Fruit fly (Drosophila melanogaster) whole organism, embryonic: ENCODE results near the gene GXIVsPLA2.

ENCODE experiments used
- Adf1 ChIP-seq: fragments of 200-800 bp; sonication (Bioruptor generic); IDR thresholded peaks from 2 replicates; pipeline ENCODE4 v1.3.6; 2022; ENCODE audit warnings: missing biosample characterization, missing genetic modification characterization
- Atf3 ChIP-seq: fragments of 200-800 bp; sonication (Bioruptor generic); optimal IDR thresholded peaks from 3 replicates; lab custom pipeline; 2016; ENCODE audit warnings: missing biosample characterization, missing genetic modification characterization
- Awh ChIP-seq: fragments of 200-800 bp; sonication (Bioruptor generic); IDR thresholded peaks from 2 replicates; pipeline ENCODE4, ENCODE4 v1.3.6; 2022; ENCODE audit warnings: missing biosample characterization, missing genetic modification characterization
- BtbVII ChIP-seq: fragments of 200-800 bp; sonication (Bioruptor generic); optimal IDR thresholded peaks from 3 replicates; lab custom pipeline; 2017; ENCODE audit warnings: missing biosample characterization, mild to moderate bottlenecking, missing genetic modification characterization
- CG11723 ChIP-seq: fragments of 200-800 bp; sonication (Bioruptor generic); optimal IDR thresholded peaks from 2 replicates; lab custom pipeline; 2017; ENCODE audit warnings: missing biosample characterization, mild to moderate bottlenecking, missing genetic modification characterization
- CG14050 ChIP-seq: fragments of 200-800 bp; sonication (Bioruptor generic); IDR thresholded peaks from 3 replicates; pipeline ENCODE4 v1.3.6; 2022; ENCODE audit warnings: missing biosample characterization, missing genetic modification characterization
- CG16813 ChIP-seq: fragments of 200-800 bp; sonication (Bioruptor generic); IDR thresholded peaks from 3 replicates; pipeline ENCODE4 v1.3.6; 2022; ENCODE audit warnings: missing biosample characterization, missing genetic modification characterization; ENCODE audit not compliant: partially characterized antibody
- CG17359 ChIP-seq: fragments of 200-800 bp; sonication (Bioruptor generic); optimal IDR thresholded peaks from 3 replicates; lab custom pipeline; 2018; ENCODE audit warnings: missing biosample characterization, mild to moderate bottlenecking, missing genetic modification characterization, moderate library complexity
- CG18262 ChIP-seq: fragments of 200-800 bp; optimal IDR thresholded peaks from 3 replicates; lab custom pipeline; 2019; ENCODE audit warnings: missing biosample characterization, mild to moderate bottlenecking, missing genetic modification characterization, moderate library complexity
- CG2712 ChIP-seq: fragments of 200-800 bp; optimal IDR thresholded peaks from 3 replicates; lab custom pipeline; 2019; ENCODE audit warnings: missing biosample characterization, mild to moderate bottlenecking, missing genetic modification characterization, moderate library complexity
- CG34224 ChIP-seq: fragments of 200-800 bp; sonication (Bioruptor generic); IDR thresholded peaks from 3 replicates; pipeline ENCODE4 v1.3.6; 2022; ENCODE audit warnings: missing biosample characterization, missing genetic modification characterization; ENCODE audit not compliant: partially characterized antibody
- CG43689 ChIP-seq: fragments of 200-800 bp; sonication (Bioruptor generic); IDR thresholded peaks from 2 replicates; pipeline ENCODE4 v1.3.6; 2022; ENCODE audit warnings: missing biosample characterization, missing genetic modification characterization
- CG4707 ChIP-seq: fragments of 200-800 bp; sonication (Bioruptor generic); optimal IDR thresholded peaks from 2 replicates; lab custom pipeline; 2018; ENCODE audit warnings: missing biosample characterization, mild to moderate bottlenecking, missing genetic modification characterization, moderate library complexity
- CG6791 ChIP-seq: fragments of 200-800 bp; sonication (Bioruptor generic); IDR thresholded peaks from 3 replicates; pipeline ENCODE4 v1.3.6; 2022; ENCODE audit warnings: missing biosample characterization, missing genetic modification characterization; ENCODE audit not compliant: partially characterized antibody
- CG8924 ChIP-seq: fragments of 200-800 bp; optimal IDR thresholded peaks from 3 replicates; lab custom pipeline; 2019; ENCODE audit warnings: missing biosample characterization, mild to moderate bottlenecking, missing genetic modification characterization, moderate library complexity
- CG9437 ChIP-seq: fragments of 200-800 bp; sonication (Bioruptor generic); optimal IDR thresholded peaks from 2 replicates; lab custom pipeline; 2018; ENCODE audit warnings: missing biosample characterization, mild to moderate bottlenecking, missing genetic modification characterization
- CG9609 ChIP-seq: fragments of 200-800 bp; sonication (Bioruptor generic); optimal IDR thresholded peaks from 3 replicates; lab custom pipeline; 2016; ENCODE audit warnings: missing biosample characterization, missing genetic modification characterization
- CG9876 ChIP-seq: fragments of 200-800 bp; sonication (Bioruptor generic); optimal IDR thresholded peaks from 2 replicates; lab custom pipeline; 2016; ENCODE audit warnings: missing biosample characterization, missing genetic modification characterization
- Chrac-16 ChIP-seq: fragments of 200-800 bp; sonication (Bioruptor generic); optimal IDR thresholded peaks from 3 replicates; lab custom pipeline; 2016; ENCODE audit warnings: missing biosample characterization, missing genetic modification characterization
- Dref ChIP-seq: fragments of 200-800 bp; sonication (Bioruptor generic); IDR thresholded peaks from 2 replicates; pipeline ENCODE4 v1.3.6; 2022; ENCODE audit warnings: missing biosample characterization, missing genetic modification characterization
- HHEX ChIP-seq: fragments of 200-800 bp; sonication (Bioruptor generic); optimal IDR thresholded peaks from 3 replicates; lab custom pipeline; 2017; ENCODE audit warnings: missing biosample characterization, mild to moderate bottlenecking, missing genetic modification characterization, missing genetic modification reagents
- Kr ChIP-seq: fragments of 200-800 bp; sonication (Bioruptor generic); optimal IDR thresholded peaks from 2 replicates; lab custom pipeline; 2017; ENCODE audit warnings: missing biosample characterization, mild to moderate bottlenecking, missing genetic modification characterization
- NC2α ChIP-seq: fragments of 200-800 bp; sonication (Bioruptor generic); optimal IDR thresholded peaks from 2 replicates; lab custom pipeline; 2016; ENCODE audit warnings: missing biosample characterization, missing genetic modification characterization
- NK7.1 ChIP-seq: fragments of 200-800 bp; sonication (Bioruptor generic); optimal IDR thresholded peaks from 3 replicates; lab custom pipeline; 2016; ENCODE audit warnings: missing biosample characterization, missing genetic modification characterization
- PHDP ChIP-seq: fragments of 200-800 bp; sonication (Bioruptor generic); optimal IDR thresholded peaks from 3 replicates; lab custom pipeline; 2018; ENCODE audit warnings: missing biosample characterization, mild to moderate bottlenecking, missing genetic modification characterization, moderate library complexity
- Ptx1 ChIP-seq: fragments of 200-800 bp; sonication (Bioruptor generic); IDR thresholded peaks from 2 replicates; pipeline ENCODE4 v1.3.6; 2022; ENCODE audit warnings: missing biosample characterization, missing genetic modification characterization
- TFAM ChIP-seq: fragments of 200-800 bp; sonication (Bioruptor generic); optimal IDR thresholded peaks from 2 replicates; lab custom pipeline; 2017; ENCODE audit warnings: missing biosample characterization, missing genetic modification characterization, inconsistent platforms
- Xbp1 ChIP-seq: fragments of 200-800 bp; sonication (Bioruptor generic); optimal IDR thresholded peaks from 3 replicates; lab custom pipeline; 2016; ENCODE audit warnings: missing biosample characterization, mild to moderate bottlenecking, missing genetic modification characterization
- ac ChIP-seq: fragments of 200-800 bp; sonication (Bioruptor generic); optimal IDR thresholded peaks from 3 replicates; lab custom pipeline; 2017; ENCODE audit warnings: missing biosample characterization, mild to moderate bottlenecking, missing genetic modification characterization
- ase ChIP-seq: fragments of 200-800 bp; sonication (Bioruptor generic); IDR thresholded peaks from 3 replicates; pipeline ENCODE4 v1.3.6; 2022; ENCODE audit warnings: missing biosample characterization, missing genetic modification characterization
- bowl ChIP-seq: fragments of 200-800 bp; sonication (Bioruptor generic); IDR thresholded peaks from 2 replicates; pipeline ENCODE4 v1.3.6; 2022; ENCODE audit warnings: missing biosample characterization, missing genetic modification characterization
- corto ChIP-seq: fragments of 200-800 bp; sonication (Bioruptor generic); optimal IDR thresholded peaks from 2 replicates; lab custom pipeline; 2016; ENCODE audit warnings: missing biosample characterization, mild to moderate bottlenecking, missing genetic modification characterization, moderate library complexity
- dimm ChIP-seq: fragments of 200-800 bp; sonication (Bioruptor generic); IDR thresholded peaks from 2 replicates; pipeline ENCODE4 v1.3.6; 2022; ENCODE audit warnings: missing biosample characterization, missing genetic modification characterization
- esg ChIP-seq: fragments of 200-800 bp; sonication (Bioruptor generic); conservative IDR thresholded peaks from 2 replicates; pipeline ENCODE4 v1.3.6; 2022; ENCODE audit warnings: missing biosample characterization, missing genetic modification characterization
- exex ChIP-seq: fragments of 200-800 bp; sonication (Bioruptor generic); optimal IDR thresholded peaks from 4 replicates; lab custom pipeline; 2018; ENCODE audit warnings: missing biosample characterization, mild to moderate bottlenecking, missing genetic modification characterization, moderate library complexity
- her ChIP-seq: fragments of 200-800 bp; sonication (Bioruptor generic); optimal IDR thresholded peaks from 2 replicates; lab custom pipeline; 2016; ENCODE audit warnings: missing biosample characterization, missing genetic modification characterization
- knrl ChIP-seq: fragments of 200-800 bp; sonication (Bioruptor generic); IDR thresholded peaks from 3 replicates; pipeline ENCODE4 v1.3.6; 2022; ENCODE audit warnings: missing biosample characterization, missing genetic modification characterization; ENCODE audit not compliant: partially characterized antibody
- lov ChIP-seq, 2 experiments: fragments of 200-800 bp in 1 of 2; fragments of >200 bp in 1 of 2; sonication (Bioruptor generic) in 1 of 2; IDR thresholded peaks in 1 of 2; optimal IDR thresholded peaks in 1 of 2; 2 replicates in 1 of 2; 3 replicates in 1 of 2; pipeline versions ENCODE4 v1.3.6 to Lab custom; 2017 to 2022; ENCODE audit warnings: missing biosample characterization in 1 of 2, missing genetic modification characterization in 1 of 2
- phol ChIP-seq: fragments of 200-800 bp; sonication (Bioruptor generic); optimal IDR thresholded peaks from 3 replicates; lab custom pipeline; 2018; ENCODE audit warnings: missing biosample characterization, mild to moderate bottlenecking, missing genetic modification characterization, moderate library complexity
- pita ChIP-seq: fragments of 200-800 bp; sonication (Bioruptor generic); optimal IDR thresholded peaks from 2 replicates; lab custom pipeline; 2017; ENCODE audit warnings: missing biosample characterization, mild to moderate bottlenecking, missing genetic modification characterization
- psq ChIP-seq: fragments of 200-800 bp; sonication (Bioruptor generic); optimal IDR thresholded peaks from 2 replicates; lab custom pipeline; 2017; ENCODE audit warnings: missing biosample characterization, missing genetic modification characterization
- pzg ChIP-seq: fragments of 200-800 bp; sonication (Bioruptor generic); optimal IDR thresholded peaks from 3 replicates; lab custom pipeline; 2018; ENCODE audit warnings: missing biosample characterization, mild to moderate bottlenecking, missing genetic modification characterization, moderate library complexity
- row ChIP-seq: fragments of 200-800 bp; sonication (Bioruptor generic); IDR thresholded peaks from 3 replicates; pipeline ENCODE4 v1.3.6; 2022; ENCODE audit warnings: missing biosample characterization, missing genetic modification characterization
- run ChIP-seq: fragments of 200-800 bp; sonication (Bioruptor generic); optimal IDR thresholded peaks from 3 replicates; lab custom pipeline; 2018; ENCODE audit warnings: missing biosample characterization, mild to moderate bottlenecking, missing genetic modification characterization
- sisA ChIP-seq: fragments of 200-800 bp; sonication (Bioruptor generic); IDR thresholded peaks from 2 replicates; pipeline ENCODE4 v1.3.6; 2022; ENCODE audit warnings: missing biosample characterization, missing genetic modification characterization
- slp2 ChIP-seq: fragments of 200-800 bp; sonication (Bioruptor generic); optimal IDR thresholded peaks from 2 replicates; lab custom pipeline; 2016; ENCODE audit warnings: missing biosample characterization, missing genetic modification characterization
- stwl ChIP-seq: fragments of 200-800 bp; sonication (Bioruptor generic); optimal IDR thresholded peaks from 3 replicates; lab custom pipeline; 2018; ENCODE audit warnings: missing biosample characterization, mild to moderate bottlenecking, missing genetic modification characterization, moderate library complexity
- tgo ChIP-seq: fragments of 200-800 bp; sonication (Bioruptor generic); IDR thresholded peaks from 3 replicates; pipeline ENCODE4 v1.3.6; 2022; ENCODE audit warnings: missing biosample characterization, missing genetic modification characterization
- vvl ChIP-seq: fragments of 200-800 bp; sonication (Bioruptor generic); IDR thresholded peaks from 2 replicates; pipeline ENCODE4 v1.3.6; 2022; ENCODE audit warnings: missing biosample characterization, missing genetic modification characterization
- zf30C ChIP-seq: fragments of 200-800 bp; sonication (Bioruptor generic); optimal IDR thresholded peaks from 3 replicates; lab custom pipeline; 2018; ENCODE audit warnings: missing biosample characterization, mild to moderate bottlenecking, missing genetic modification characterization

Gene GXIVsPLA2

DNA sequence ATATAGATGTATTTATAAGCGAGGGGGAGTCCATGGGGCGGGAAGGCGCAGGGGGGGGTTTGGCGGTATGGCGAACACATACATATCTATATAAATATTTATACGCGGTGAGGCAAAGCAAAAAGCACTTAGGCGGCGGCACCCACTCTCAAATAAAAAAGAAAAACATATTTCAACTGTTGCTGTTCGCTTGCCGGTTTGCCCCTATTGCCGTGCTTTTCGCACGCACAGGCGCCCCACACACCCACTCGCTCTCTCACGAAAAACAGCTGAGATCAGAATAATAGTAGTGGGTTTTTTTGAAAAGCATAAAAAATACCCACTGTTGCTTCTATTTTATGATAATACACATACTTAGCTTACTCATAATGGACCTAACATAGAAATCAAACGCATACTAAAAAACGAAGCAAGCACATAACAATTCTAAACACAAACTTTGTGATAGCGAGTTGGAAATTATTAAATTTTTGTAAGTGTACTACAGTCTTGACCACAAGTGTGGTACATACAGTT, 46.3 kb downstream of the GXIVsPLA2 start (continued):
- TF ChIP-seq HHEX (GFP tag; lab: Kevin White, UChicago) (peak; percentile 62), psq (no peak), CG34224 (GFP tag; lab: Robert Waterston, UW) (peak; percentile 47; the same call in 1 of the 3 replicates), PHDP (tag; lab: Kevin White, UChicago) (peak; percentile 87), her (GFP tag; lab: Kevin White, UChicago) (peak; percentile 85), NK7.1 (peak; percentile 72), CG16813 (GFP tag; lab: Robert Waterston, UW) (no peak), run (tag; lab: Kevin White, UChicago) (no peak), CG9609 (GFP tag; lab: Kevin White, UChicago) (peak; percentile 75), ase (GFP tag; lab: Robert Waterston, UW) (no peak), Atf3 (GFP tag; lab: Kevin White, UChicago) (peak; percentile 37), phol (peak; percentile 64), row (GFP tag; lab: Robert Waterston, UW) (peak; percentile 91), Xbp1 (GFP tag; lab: Kevin White, UChicago) (peak; percentile 67), dimm (GFP tag; lab: Robert Waterston, UW) (no peak), pita (GFP tag; lab: Kevin White, UChicago) (no peak), CG8924 (peak; percentile 84), CG2712 (tag; lab: Kevin White, UChicago) (peak; percentile 68), Kr (GFP tag; lab: Kevin White, UChicago) (no peak), CG9876 (peak; percentile 13), slp2 (GFP tag; lab: Kevin White, UChicago) (peak; percentile 67), exex (tag; lab: Kevin White, UChicago) (peak; percentile 63), Adf1 (GFP tag; lab: Robert Waterston, UW) (peak; percentile 60; the same call in 1 of the 2 replicates), lov (optimal IDR thresholded peaks at IDR 0.05; lab: Kevin White, UChicago) (no peak), lov (GFP tag; IDR thresholded peaks at IDR 0.05; lab: Robert Waterston, UW) (no peak), vvl (no peak; the same call in 1 of the 2 replicates), CG18262 (peak; percentile 59), Awh (GFP tag; lab: Robert Waterston, UW) (no peak), CG17359 (peak; percentile 75), CG14050 (GFP tag; lab: Robert Waterston, UW) (peak; percentile 56; the same call in 2 of the 3 replicates), BtbVII (GFP tag; lab: Kevin White, UChicago) (peak; percentile 82), CG11723 (GFP tag; lab: Kevin White, UChicago) (peak; percentile 26), TFAM (GFP tag; lab: Kevin White, UChicago) (no peak), Chrac-16 (GFP tag; lab: Kevin White, UChicago) (peak; percentile 75), Ptx1 (GFP tag; lab: Robert Waterston, UW) (peak; percentile 76), bowl (no peak), tgo (peak; percentile 70), NC2α (GFP tag; lab: Kevin White, UChicago) (no peak), CG6791 (no peak), sisA (GFP tag; lab: Robert Waterston, UW) (no peak; the same call in 1 of the 2 replicates), corto (GFP tag; lab: Kevin White, UChicago) (peak; percentile 25), CG4707 (no peak), stwl (tag; lab: Kevin White, UChicago) (no peak), pzg (peak; percentile 11), esg (GFP tag; lab: Robert Waterston, UW) (peak; percentile 60; the same call in 1 of the 2 replicates), CG43689 (no peak), Dref (GFP tag; lab: Robert Waterston, UW) (no peak), CG9437 (peak; percentile 65), knrl (GFP tag; lab: Robert Waterston, UW) (no peak), ac (no peak), zf30C (GFP tag; lab: Kevin White, UChicago) (peak; percentile 16)
